Worm (Caenorhabditis elegans): ENCODE results near the gene bcs-1.

DNA sequence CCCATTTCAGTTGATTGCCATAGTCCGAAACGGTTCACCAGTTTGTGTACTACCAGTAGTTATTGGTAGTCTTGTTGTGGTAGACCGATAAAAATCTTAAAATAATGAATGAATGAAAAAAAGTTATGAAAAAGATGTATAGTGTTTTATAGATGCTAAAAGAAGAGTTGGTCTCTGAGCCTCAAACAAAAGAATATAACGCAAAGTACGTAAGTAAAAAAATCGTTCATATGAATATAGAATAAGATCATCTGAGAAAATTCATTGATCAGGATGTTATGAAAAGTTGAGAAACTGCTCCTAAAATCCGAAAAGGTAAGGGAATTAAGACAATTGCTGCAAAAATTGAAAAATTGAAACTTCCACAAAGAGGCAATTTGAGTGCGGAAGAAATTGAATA is 46.6 kb downstream of the bcs-1 start, which contains the start of gene chhy-1:
- TF ChIP-seq tab-1 (GFP tag; IDR thresholded peaks at IDR 0.05) (no peak), klf-2 (GFP tag; conservative IDR thresholded peaks at IDR 0.05) (no peak), T22C8.4 (GFP tag; IDR thresholded peaks at IDR 0.05) (no peak), med-1 (GFP tag; optimal IDR thresholded peaks at IDR 0.05; ENCODE audit: insufficient read depth) (no peak)

Measured in whole organism, midembryonic.